Worm (Caenorhabditis elegans) whole organism, L4/young adult: Measurements from ENCODE around the gene M162.15.

Experiments
- W03F9.2 ChIP-seq: fragments of 150-350 bp; optimal IDR thresholded peaks from 2 replicates; lab custom pipeline; 2014; ENCODE audit warnings: missing biosample characterization, missing genetic modification characterization
- dao-5 ChIP-seq: sonication (generic microtip); optimal IDR thresholded peaks from 2 replicates; lab custom pipeline; 2016; ENCODE audit warnings: missing genotype, missing genetic modification characterization, moderate library complexity, missing compliant biosample characterization
- him-1 ChIP-seq: sonication (generic microtip); optimal IDR thresholded peaks from 2 replicates; lab custom pipeline; 2016; ENCODE audit warnings: missing genotype, missing genetic modification reagents, missing genetic modification characterization, missing compliant biosample characterization

M162.15 gene

DNA sequence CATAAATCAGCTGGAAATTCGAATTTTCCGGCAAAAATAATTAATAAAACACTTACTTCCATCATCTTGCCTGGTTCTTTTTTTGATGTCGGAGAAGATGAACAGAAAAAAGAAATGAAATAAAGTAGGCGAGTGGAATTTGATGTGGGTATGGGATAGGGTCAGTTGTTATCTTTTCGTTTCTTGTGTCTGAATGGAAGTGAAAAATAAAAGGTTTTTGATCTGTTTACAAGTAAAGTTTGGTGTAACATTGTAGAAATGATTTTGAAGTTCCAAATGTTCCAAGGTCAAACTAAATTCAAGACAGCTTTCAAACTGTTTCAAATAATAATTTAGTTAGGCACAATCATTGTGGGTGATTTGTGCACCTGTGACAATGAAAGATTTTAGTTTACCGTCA lies 34.1 kb downstream of the M162.15 start, which contains the start of gene W04E12.7:
TSS of gene W04E12.7 (minus strand) at position 101 of the 400 bp plus-strand sequence.
- TF ChIP-seq him-1 (tag; lab: Kevin White, UChicago), result no peak
- no peak for TF ChIP-seq W03F9.2 (tag; lab: Kevin White, UChicago)
- TF ChIP-seq dao-5, result no peak

- TF ChIP-seq dao-5, result no peak
- no peak for TF ChIP-seq him-1 (tag; lab: Kevin White, UChicago)
- TF ChIP-seq W03F9.2 (tag; lab: Kevin White, UChicago), result no peak
These were observed 37.8 kb downstream of the M162.15 start for ce11 chrV:19733728-19734127.

ce11 chrV:19730280-19730679 lies 41.3 kb downstream of the M162.15 start, which contains the start of gene Y116F11A.1:
Gene Y116F11A.1, plus strand, starts transcription at chrV:19730580.
- no peak for TF ChIP-seq W03F9.2 (tag; lab: Kevin White, UChicago)
- no peak for TF ChIP-seq him-1 (tag; lab: Kevin White, UChicago)
- no peak for TF ChIP-seq dao-5

DNA sequence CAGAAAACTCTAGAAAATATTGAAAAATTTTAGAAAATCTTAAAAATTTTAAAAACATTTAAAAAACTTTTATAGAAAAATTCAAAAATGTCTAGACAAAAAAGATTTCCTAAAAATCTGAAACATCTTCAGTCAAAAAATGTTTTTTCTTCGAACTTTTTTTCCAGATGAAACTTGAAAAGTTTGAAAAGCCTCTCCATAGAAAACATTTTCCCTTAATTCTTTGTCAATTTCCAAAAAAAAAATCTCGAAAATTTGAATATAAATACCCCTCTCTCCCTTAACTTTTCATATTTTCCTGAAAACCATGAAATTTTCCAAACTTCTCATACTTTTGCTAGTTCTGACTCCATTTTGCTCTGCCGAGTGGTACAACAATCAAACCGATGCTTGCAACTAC lies 42.8 kb downstream of the M162.15 start, which contains the start of gene Y116F11A.3:
TSS of gene Y116F11A.3 (plus strand) at position 301 of the 400 bp plus-strand sequence.
- TF ChIP-seq him-1 (tag; lab: Kevin White, UChicago), result no peak
- no peak for TF ChIP-seq W03F9.2 (tag; lab: Kevin White, UChicago)
- no peak for TF ChIP-seq dao-5

ce11 chrV:19727990-19728389 lies 43.6 kb downstream of the M162.15 start:
- TF ChIP-seq dao-5, result no peak
- no peak for TF ChIP-seq W03F9.2 (tag; lab: Kevin White, UChicago)
- TF ChIP-seq him-1 (tag; lab: Kevin White, UChicago), result no peak

DNA sequence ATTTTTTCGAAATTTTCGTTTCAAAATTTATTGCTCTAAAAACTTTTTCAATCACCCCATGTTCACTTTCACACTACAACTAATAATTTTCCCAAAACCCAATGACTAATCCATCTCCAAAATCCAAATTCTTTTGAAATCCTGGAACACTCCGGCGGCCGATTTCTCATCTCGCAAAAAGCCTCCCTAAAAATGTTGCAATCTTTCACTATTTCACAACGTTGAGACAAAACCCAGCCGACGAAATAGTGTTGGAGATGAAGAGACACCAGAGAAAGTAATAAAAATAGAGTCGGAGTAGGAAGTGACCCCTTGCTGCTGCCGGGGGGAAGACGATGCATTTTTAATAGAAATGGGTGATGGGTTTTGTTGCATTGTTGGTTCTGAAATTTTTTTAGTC lies 47.0 kb downstream of the M162.15 start:
- TF ChIP-seq W03F9.2 (tag; lab: Kevin White, UChicago), result no peak
- TF ChIP-seq him-1 (tag; lab: Kevin White, UChicago), result no peak
- TF ChIP-seq dao-5, result no peak

- TF ChIP-seq dao-5, result no peak
- TF ChIP-seq W03F9.2 (tag; lab: Kevin White, UChicago), result no peak
- TF ChIP-seq him-1 (tag; lab: Kevin White, UChicago), result no peak
These were observed 48.7 kb downstream of the M162.15 start for ce11 chrV:19722881-19723280.
